Fruit fly (Drosophila melanogaster) whole organism, embryonic: ENCODE measurements around the gene CG12522.

Experiments
- Blimp-1 ChIP-seq: fragments of 200-800 bp; sonication (Bioruptor generic); optimal IDR thresholded peaks from 3 replicates; lab custom pipeline; 2018; ENCODE audit warnings: missing biosample characterization, missing genetic modification characterization, mild to moderate bottlenecking, moderate library complexity, missing genetic modification reagents
- CG10209 ChIP-seq: fragments of 200-800 bp; sonication (Bioruptor generic); optimal IDR thresholded peaks from 3 replicates; lab custom pipeline; 2017; ENCODE audit warnings: missing biosample characterization, mild to moderate bottlenecking, missing genetic modification characterization, missing genetic modification reagents
- CG10321 ChIP-seq: fragments of 200-800 bp; sonication (Bioruptor generic); IDR thresholded peaks from 2 replicates; pipeline ENCODE4 v1.3.6; 2022; ENCODE audit warnings: missing biosample characterization, missing genetic modification characterization
- CG1233 ChIP-seq: fragments of 200-800 bp; sonication (Bioruptor generic); optimal IDR thresholded peaks from 4 replicates; lab custom pipeline; 2018; ENCODE audit warnings: missing biosample characterization, mild to moderate bottlenecking, missing genetic modification characterization
- CG12769 ChIP-seq: fragments of 200-800 bp; sonication (Bioruptor generic); optimal IDR thresholded peaks from 2 replicates; lab custom pipeline; 2019; ENCODE audit warnings: missing biosample characterization, mild to moderate bottlenecking, missing genetic modification characterization, moderate library complexity
- CG14014 ChIP-seq: fragments of 200-800 bp; sonication (Bioruptor generic); IDR thresholded peaks from 2 replicates; pipeline ENCODE4 v1.3.6; 2022; ENCODE audit warnings: missing biosample characterization, missing genetic modification characterization
- CG15514 ChIP-seq: fragments of 200-800 bp; sonication (Bioruptor generic); optimal IDR thresholded peaks from 3 replicates; lab custom pipeline; 2017; ENCODE audit warnings: missing biosample characterization, missing genetic modification characterization, mild to moderate bottlenecking, moderate library complexity, missing genetic modification reagents
- CG17361 ChIP-seq: fragments of 200-800 bp; sonication (Bioruptor generic); IDR thresholded peaks from 3 replicates; pipeline ENCODE4 v1.3.6; 2022; ENCODE audit warnings: missing biosample characterization, missing genetic modification characterization
- CG17612 ChIP-seq: fragments of 200-800 bp; sonication (Bioruptor generic); IDR thresholded peaks from 2 replicates; pipeline ENCODE4 v1.3.6; 2022; ENCODE audit warnings: missing biosample characterization, missing genetic modification characterization
- CG18011 ChIP-seq: fragments of 200-800 bp; sonication (Bioruptor generic); optimal IDR thresholded peaks from 2 replicates; lab custom pipeline; 2017; ENCODE audit warnings: missing biosample characterization, missing genetic modification characterization, mild to moderate bottlenecking, moderate library complexity, missing genotype
- CG2116 ChIP-seq: fragments of 200-800 bp; sonication (Bioruptor generic); optimal IDR thresholded peaks from 3 replicates; lab custom pipeline; 2018; ENCODE audit warnings: missing biosample characterization, mild to moderate bottlenecking, missing genetic modification characterization
- CG2202 ChIP-seq: fragments of 200-800 bp; sonication (Bioruptor generic); optimal IDR thresholded peaks from 2 replicates; lab custom pipeline; 2018; ENCODE audit warnings: missing biosample characterization, mild to moderate bottlenecking, missing genetic modification characterization
- CG31388 ChIP-seq: fragments of 200-800 bp; sonication (Bioruptor generic); optimal IDR thresholded peaks from 2 replicates; lab custom pipeline; 2016; ENCODE audit warnings: missing biosample characterization, missing genetic modification characterization
- CG33213 ChIP-seq: fragments of 200-800 bp; sonication (Bioruptor generic); optimal IDR thresholded peaks from 3 replicates; lab custom pipeline; 2016; ENCODE audit warnings: missing biosample characterization, missing genetic modification characterization
- CG34422 ChIP-seq: fragments of 200-800 bp; sonication (Bioruptor generic); IDR thresholded peaks from 3 replicates; pipeline ENCODE4 v1.3.6; 2022; ENCODE audit warnings: missing biosample characterization, missing genetic modification characterization
- CG4282 ChIP-seq: fragments of 200-800 bp; sonication (Bioruptor generic); optimal IDR thresholded peaks from 2 replicates; lab custom pipeline; 2016; ENCODE audit warnings: missing biosample characterization, missing genetic modification characterization
- CG4360 ChIP-seq: fragments of 200-800 bp; sonication (Bioruptor generic); IDR thresholded peaks from 2 replicates; pipeline ENCODE4 v1.3.6; 2022; ENCODE audit warnings: missing biosample characterization, missing genetic modification characterization
- CG4820 ChIP-seq: fragments of 200-800 bp; sonication (Bioruptor generic); optimal IDR thresholded peaks from 3 replicates; lab custom pipeline; 2016; ENCODE audit warnings: missing biosample characterization, missing genetic modification characterization
- CG5245 ChIP-seq: fragments of 200-800 bp; sonication (Bioruptor generic); optimal IDR thresholded peaks from 3 replicates; lab custom pipeline; 2016; ENCODE audit warnings: missing biosample characterization, missing genetic modification characterization
- CG7372 ChIP-seq: fragments of 200-800 bp; sonication (Bioruptor generic); IDR thresholded peaks from 2 replicates; pipeline ENCODE4 v1.3.6; 2022; ENCODE audit warnings: missing biosample characterization, missing genetic modification characterization
- CG8290 ChIP-seq, 3 experiments: fragments of 200-800 bp; sonication (Bioruptor generic); optimal IDR thresholded peaks; 2 replicates each; lab custom pipeline; 2016 to 2019; ENCODE audit warnings: missing biosample characterization in 3 of 3, missing genetic modification characterization in 3 of 3, mild to moderate bottlenecking in 2 of 3, moderate library complexity in 1 of 3
- CG8944 ChIP-seq: fragments of 200-800 bp; sonication (Bioruptor generic); optimal IDR thresholded peaks from 3 replicates; lab custom pipeline; 2016; ENCODE audit warnings: missing biosample characterization, missing genetic modification characterization
- Camta ChIP-seq: fragments of 200-800 bp; sonication (Bioruptor generic); optimal IDR thresholded peaks from 2 replicates; lab custom pipeline; 2016; ENCODE audit warnings: missing biosample characterization, missing genetic modification characterization
- CkIIα-i1 ChIP-seq: fragments of 200-800 bp; sonication (Bioruptor generic); IDR thresholded peaks from 2 replicates; pipeline ENCODE4 v1.3.6; 2022; ENCODE audit warnings: missing biosample characterization, missing genetic modification characterization
- Dek ChIP-seq: fragments of 200-800 bp; sonication (Bioruptor generic); optimal IDR thresholded peaks from 3 replicates; lab custom pipeline; 2019; ENCODE audit warnings: missing biosample characterization, mild to moderate bottlenecking, missing genetic modification characterization, moderate library complexity
- Dip2 ChIP-seq: fragments of 200-800 bp; sonication (Bioruptor generic); IDR thresholded peaks from 2 replicates; pipeline ENCODE4 v1.3.6; 2022; ENCODE audit warnings: missing biosample characterization, missing genetic modification characterization
- Dll ChIP-seq: fragments of 200-800 bp; sonication (Bioruptor generic); IDR thresholded peaks from 4 replicates; pipeline ENCODE4 v1.3.6; 2022; ENCODE audit warnings: missing biosample characterization, missing genetic modification characterization; ENCODE audit not compliant: partially characterized antibody
- Eip74EF ChIP-seq, 2 experiments: fragments of 200-800 bp in 1 of 2; fragments of >200 bp in 1 of 2; sonication (Bioruptor generic) in 1 of 2; optimal IDR thresholded peaks; 2 replicates each; lab custom pipeline; 2017 to 2019; ENCODE audit warnings: missing biosample characterization in 2 of 2, missing genetic modification characterization in 2 of 2, mild to moderate bottlenecking in 1 of 2, moderate library complexity in 1 of 2
- Lhr ChIP-seq: fragments of 200-800 bp; sonication (Bioruptor generic); optimal IDR thresholded peaks from 3 replicates; lab custom pipeline; 2017; ENCODE audit warnings: mild to moderate bottlenecking, missing biosample characterization, missing genetic modification reagents, missing genetic modification characterization
- Pdp1 ChIP-seq, 2 experiments: fragments of 200-800 bp; sonication (Bioruptor generic); optimal IDR thresholded peaks; 3 replicates each; lab custom pipeline; 2016; ENCODE audit warnings: missing biosample characterization in 2 of 2, missing genetic modification characterization in 2 of 2, mild to moderate bottlenecking in 1 of 2, moderate library complexity in 1 of 2
- Ravus ChIP-seq: fragments of 200-800 bp; sonication (Bioruptor generic); IDR thresholded peaks from 2 replicates; pipeline ENCODE4 v1.3.6; 2022; ENCODE audit warnings: missing biosample characterization, missing genetic modification characterization
- Sry-β ChIP-seq: fragments of 200-800 bp; sonication (Bioruptor generic); optimal IDR thresholded peaks from 2 replicates; lab custom pipeline; 2018; ENCODE audit warnings: missing biosample characterization, mild to moderate bottlenecking, missing genetic modification characterization, moderate library complexity
- Xbp1 ChIP-seq: fragments of 200-800 bp; sonication (Bioruptor generic); optimal IDR thresholded peaks from 3 replicates; lab custom pipeline; 2016; ENCODE audit warnings: missing biosample characterization, mild to moderate bottlenecking, missing genetic modification characterization
- bigmax ChIP-seq: fragments of 200-800 bp; sonication (Bioruptor generic); optimal IDR thresholded peaks from 2 replicates; lab custom pipeline; 2018; ENCODE audit warnings: missing biosample characterization, mild to moderate bottlenecking, missing genetic modification characterization
- cad ChIP-seq: fragments of >200 bp; optimal IDR thresholded peaks from 2 replicates; lab custom pipeline; 2017; ENCODE audit warnings: missing biosample characterization, missing genetic modification characterization
- dati ChIP-seq: fragments of 200-800 bp; sonication (Bioruptor generic); IDR thresholded peaks from 2 replicates; pipeline ENCODE4 v1.3.6; 2022; ENCODE audit warnings: missing biosample characterization, missing genetic modification characterization
- dmrt11E ChIP-seq: fragments of 200-800 bp; sonication (Bioruptor generic); optimal IDR thresholded peaks from 3 replicates; lab custom pipeline; 2018; ENCODE audit warnings: missing biosample characterization, mild to moderate bottlenecking, missing genetic modification characterization, moderate library complexity
- ems ChIP-seq: fragments of 200-800 bp; sonication (Bioruptor generic); optimal IDR thresholded peaks from 3 replicates; lab custom pipeline; 2016; ENCODE audit warnings: missing biosample characterization, missing genetic modification characterization
- esg ChIP-seq: fragments of 200-800 bp; sonication (Bioruptor generic); conservative IDR thresholded peaks from 2 replicates; pipeline ENCODE4 v1.3.6; 2022; ENCODE audit warnings: missing biosample characterization, missing genetic modification characterization
- gt ChIP-seq: fragments of 200-800 bp; sonication (Bioruptor generic); IDR thresholded peaks from 2 replicates; pipeline ENCODE4 v1.3.6; 2022; ENCODE audit warnings: missing biosample characterization, missing genetic modification characterization
- h ChIP-seq: fragments of >200 bp; optimal IDR thresholded peaks from 2 replicates; lab custom pipeline; 2017
- prd ChIP-seq, 3 experiments: fragments of >200 bp in 2 of 3; fragments of 200-800 bp in 1 of 3; sonication (Bioruptor generic) in 1 of 3; optimal IDR thresholded peaks in 2 of 3; IDR thresholded peaks in 1 of 3; 2 replicates in 2 of 3; 3 replicates in 1 of 3; pipeline versions ENCODE4 v1.3.6 to Lab custom; 2017 to 2022; ENCODE audit warnings: missing biosample characterization in 1 of 3, missing genetic modification characterization in 1 of 3
- sima ChIP-seq: fragments of 200-800 bp; sonication (Bioruptor generic); optimal IDR thresholded peaks from 2 replicates; lab custom pipeline; 2016; ENCODE audit warnings: missing biosample characterization, missing genetic modification characterization
- so ChIP-seq: fragments of 200-800 bp; sonication (Bioruptor generic); IDR thresholded peaks from 3 replicates; pipeline ENCODE4 v1.3.6; 2022; ENCODE audit warnings: missing biosample characterization, missing genetic modification characterization
- sr ChIP-seq: fragments of 200-800 bp; sonication (Bioruptor generic); IDR thresholded peaks from 3 replicates; pipeline ENCODE4 v1.3.6; 2022; ENCODE audit warnings: missing biosample characterization, missing genetic modification characterization
- toy ChIP-seq: fragments of 200-800 bp; sonication (Bioruptor generic); IDR thresholded peaks from 2 replicates; pipeline ENCODE4 v1.3.6; 2022; ENCODE audit warnings: missing biosample characterization, missing genetic modification characterization
- tup ChIP-seq: fragments of 200-800 bp; sonication (Bioruptor generic); optimal IDR thresholded peaks from 2 replicates; lab custom pipeline; 2016; ENCODE audit warnings: missing biosample characterization, mild to moderate bottlenecking, missing genetic modification characterization, moderate library complexity
- yki ChIP-seq: fragments of >200 bp; optimal IDR thresholded peaks from 3 replicates; lab custom pipeline; 2018

The CG12522 gene

DNA sequence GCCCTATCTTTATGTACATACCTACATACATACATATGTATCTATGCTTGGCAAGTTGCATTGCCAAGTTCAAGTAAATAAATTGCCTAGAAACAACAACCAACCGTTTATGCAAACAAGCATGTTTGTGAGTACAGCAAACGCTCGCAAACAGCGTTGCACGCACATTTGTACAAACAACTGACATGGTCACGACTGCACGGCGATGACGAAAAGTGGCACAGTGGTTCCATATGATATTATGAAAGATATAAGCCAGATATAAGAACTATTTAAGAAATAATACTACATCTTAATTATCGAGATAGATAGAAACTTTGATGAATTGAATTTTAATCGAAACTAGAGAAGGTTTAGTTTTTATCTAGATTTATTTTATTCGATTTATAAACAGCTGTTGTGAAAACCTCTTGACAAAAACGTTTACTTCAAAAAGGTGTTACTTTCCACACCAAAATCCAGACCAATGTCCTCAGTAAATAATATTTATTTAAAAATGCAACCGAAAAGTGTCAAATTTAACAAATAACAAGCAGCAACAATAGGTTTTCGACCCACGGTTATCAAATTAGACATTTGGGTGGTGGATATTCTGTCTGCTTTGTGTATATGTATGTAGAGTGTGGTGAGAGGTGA lies 18.1 kb upstream of the CG12522 start (continued):
- TF ChIP-seq tup (peak; percentile 76), Xbp1 (peak; percentile 92), yki (lab: Kevin White, UChicago) (no peak), CG1233 (peak; percentile 85), Dip2 (GFP tag; lab: Robert Waterston, UW) (no peak; the same call in 1 of the 2 replicates), dati (GFP tag; lab: Robert Waterston, UW) (peak; percentile 51; the same call in 1 of the 2 replicates), CG17361 (GFP tag; lab: Robert Waterston, UW) (peak; percentile 98), Eip74EF (GFP tag; optimal IDR thresholded peaks at IDR 0.05; lab: Kevin White, UChicago) (peak in 1 of 2 experiments; percentile 96), CG31388 (GFP tag; lab: Kevin White, UChicago) (peak; percentile 81), CG7372 (peak; percentile 72; the same call in 1 of the 2 replicates), Dll (GFP tag; lab: Robert Waterston, UW) (0 out of 4 replicates have a peak, but pooled peaks have one; percentile 25), CG4820 (GFP tag; lab: Kevin White, UChicago) (peak; percentile 87), CG33213 (GFP tag; lab: Kevin White, UChicago) (peak; percentile 79), CG14014 (GFP tag; lab: Robert Waterston, UW) (peak; percentile 77), CG15514 (peak; percentile 68), sr (GFP tag; lab: Robert Waterston, UW) (peak; percentile 74; the same call in 2 of the 3 replicates), Pdp1 (GFP tag; optimal IDR thresholded peaks at IDR 0.05; lab: Kevin White, UChicago) (peak; percentile 73 to 84), Ravus (GFP tag; lab: Robert Waterston, UW) (no peak; the same call in none of the 2 replicates), sima (GFP tag; lab: Kevin White, UChicago) (no peak), prd (optimal IDR thresholded peaks at IDR 0.05; lab: Kevin White, UChicago) (no peak), prd (GFP tag; IDR thresholded peaks at IDR 0.05; lab: Robert Waterston, UW) (peak; percentile 85), CG5245 (peak; percentile 68), Blimp-1 (peak; percentile 78), CG2116 (GFP tag; lab: Kevin White, UChicago) (peak; percentile 81), CG34422 (GFP tag; lab: Robert Waterston, UW) (peak; percentile 74), Lhr (GFP tag; lab: Kevin White, UChicago) (peak; percentile 81), CG8944 (peak; percentile 72), CG10209 (GFP tag; lab: Kevin White, UChicago) (peak; percentile 92), esg (GFP tag; lab: Robert Waterston, UW) (peak; percentile 80), CG8290 (GFP tag; optimal IDR thresholded peaks at IDR 0.05; lab: Kevin White, UChicago) (peak; percentile 45), CG8290 (tag; optimal IDR thresholded peaks at IDR 0.05; lab: Kevin White, UChicago) (peak; percentile 52 to 73), so (GFP tag; lab: Robert Waterston, UW) (peak; percentile 91), CG12769 (tag; lab: Kevin White, UChicago) (peak; percentile 3), CG4360 (peak; percentile 86), cad (no peak), CkIIα-i1 (GFP tag; lab: Robert Waterston, UW) (no peak), Dek (peak; percentile 76), toy (GFP tag; lab: Robert Waterston, UW) (0 out of 2 replicates have a peak, but pooled peaks have one; percentile 8), CG10321 (GFP tag; lab: Robert Waterston, UW) (peak; percentile 54; the same call in 1 of the 2 replicates), CG2202 (tag; lab: Kevin White, UChicago) (peak; percentile 86), CG18011 (GFP tag; lab: Kevin White, UChicago) (peak; percentile 77), h (lab: Kevin White, UChicago) (no peak), Camta (GFP tag; lab: Kevin White, UChicago) (peak; percentile 89), CG17612 (peak; percentile 31; the same call in 1 of the 2 replicates), CG4282 (GFP tag; lab: Kevin White, UChicago) (peak; percentile 83), Sry-β (GFP tag; lab: Kevin White, UChicago) (peak; percentile 67), ems (GFP tag; lab: Kevin White, UChicago) (peak; percentile 87), bigmax (GFP tag; lab: Kevin White, UChicago) (no peak), gt (peak; percentile 21; the same call in 1 of the 2 replicates), dmrt11E (peak; percentile 89)
